Worm (Caenorhabditis elegans): ENCODE data around the gene ZC477.3.

ZC477.3 gene

ce11 chrIV:7084632-7085160 is 18.6 kb upstream of the ZC477.3 start, which contains the start of gene rps-4:
TSS of gene rps-4 (minus strand) at chrIV:7084682.
- TF ChIP-seq fkh-10 (GFP tag; optimal IDR thresholded peaks at IDR 0.05) (peak; percentile 66), aha-1 (tag; optimal IDR thresholded peaks at IDR 0.05) (no peak), sptf-1 (tag; optimal IDR thresholded peaks at IDR 0.05) (no peak), nhr-84 (tag; optimal IDR thresholded peaks at IDR 0.05) (no peak), nhr-20 (tag; optimal IDR thresholded peaks at IDR 0.05) (peak; percentile 93), mab-9 (GFP tag; IDR thresholded peaks at IDR 0.05) (no peak), fkh-8 (tag; optimal IDR thresholded peaks at IDR 0.05) (peak; percentile 90), grh-1 (GFP tag; IDR thresholded peaks at IDR 0.05) (peak; percentile 80), ztf-11 (tag; optimal IDR thresholded peaks at IDR 0.05) (peak in 1 of 2 experiments; percentile 74), swsn-7 (tag; optimal IDR thresholded peaks at IDR 0.05) (peak; percentile 91), nhr-47 (tag; optimal IDR thresholded peaks at IDR 0.05) (peak; percentile 92), ceh-63 (GFP tag; optimal IDR thresholded peaks at IDR 0.05) (no peak), ceh-88 (GFP tag; IDR thresholded peaks at IDR 0.05) (peak; percentile 77), hpl-2 (GFP tag; optimal IDR thresholded peaks at IDR 0.05) (peak; percentile 85), aly-2 (tag; optimal IDR thresholded peaks at IDR 0.05) (peak; percentile 23), pqm-1 (tag; optimal IDR thresholded peaks at IDR 0.05) (no peak), lin-35 (GFP tag; optimal IDR thresholded peaks at IDR 0.05) (peak; percentile 91 to 93), ceh-8 (GFP tag; optimal IDR thresholded peaks at IDR 0.05) (peak; percentile 74), tlp-1 (tag; optimal IDR thresholded peaks at IDR 0.05) (no peak), nhr-76 (tag; optimal IDR thresholded peaks at IDR 0.05) (no peak), rnt-1 (tag; optimal IDR thresholded peaks at IDR 0.05) (peak; percentile 94), nhr-237 (tag; optimal IDR thresholded peaks at IDR 0.05) (peak; percentile 71), pax-3 (tag; optimal IDR thresholded peaks at IDR 0.05) (peak; percentile 68), F16B12.6 (tag; optimal IDR thresholded peaks at IDR 0.05) (peak; percentile 65), nhr-11 (tag; optimal IDR thresholded peaks at IDR 0.05) (peak; percentile 65), nhr-12 (tag; optimal IDR thresholded peaks at IDR 0.05) (no peak), C16A3.4 (tag; optimal IDR thresholded peaks at IDR 0.05) (peak; percentile 95), Y116A8C.19 (tag; optimal IDR thresholded peaks at IDR 0.05; ENCODE audit: borderline replicate concordance) (no peak), ceh-90 (tag; optimal IDR thresholded peaks at IDR 0.05) (peak; percentile 58), ama-1 (optimal IDR thresholded peaks at IDR 0.05) (peak; percentile 19), hlh-4 (tag; optimal IDR thresholded peaks at IDR 0.05) (no peak), fkh-4 (tag; optimal IDR thresholded peaks at IDR 0.05; ENCODE audit: borderline replicate concordance) (peak; percentile 26), unc-130 (tag; optimal IDR thresholded peaks at IDR 0.05) (peak; percentile 81), zag-1 (tag; optimal IDR thresholded peaks at IDR 0.05) (no peak), unc-62 (GFP tag; optimal IDR thresholded peaks at IDR 0.05) (no peak), unc-30 (tag; optimal IDR thresholded peaks at IDR 0.05) (no peak), blmp-1 (tag; optimal IDR thresholded peaks at IDR 0.05) (peak; percentile 69), unc-98 (GFP tag; IDR thresholded peaks at IDR 0.05) (peak; percentile 34; the same call in 1 of the 2 replicates), elt-2 (tag; optimal IDR thresholded peaks at IDR 0.05) (peak; percentile 75), nhr-90 (tag; optimal IDR thresholded peaks at IDR 0.05; ENCODE audit: poor library complexity) (peak; percentile 89), lin-39 (tag; optimal IDR thresholded peaks at IDR 0.05) (peak; percentile 59), unc-86 (tag; optimal IDR thresholded peaks at IDR 0.05) (peak; percentile 83), alr-1 (tag; optimal IDR thresholded peaks at IDR 0.05; ENCODE audit: borderline replicate concordance) (no peak), fos-1 (tag; optimal IDR thresholded peaks at IDR 0.05) (peak; percentile 61), nhr-71 (tag; optimal IDR thresholded peaks at IDR 0.05) (peak; percentile 95), isw-1 (GFP tag; IDR thresholded peaks at IDR 0.05) (peak; percentile 90), jun-1 (tag; optimal IDR thresholded peaks at IDR 0.05) (peak; percentile 75), C04F5.9 (tag; optimal IDR thresholded peaks at IDR 0.05) (peak; percentile 62), snpc-4 (tag; optimal IDR thresholded peaks at IDR 0.05) (peak; percentile 81), mdl-1 (tag; optimal IDR thresholded peaks at IDR 0.05) (peak in 1 of 2 experiments; percentile 73), egl-27 (tag; optimal IDR thresholded peaks at IDR 0.05) (no peak), irx-1 (tag; optimal IDR thresholded peaks at IDR 0.05) (peak; percentile 78), ceh-82 (tag; optimal IDR thresholded peaks at IDR 0.05) (peak; percentile 74 to 95 (median 74))
